Fruit fly (Drosophila melanogaster) whole organism, embryonic: ENCODE data around the gene CG6126.

ENCODE experiments used
- Adf1 ChIP-seq: fragments of 200-800 bp; sonication (Bioruptor generic); IDR thresholded peaks from 2 replicates; pipeline ENCODE4 v1.3.6; 2022; ENCODE audit warnings: missing biosample characterization, missing genetic modification characterization
- CG11456 ChIP-seq: fragments of 200-800 bp; sonication (Bioruptor generic); IDR thresholded peaks from 3 replicates; pipeline ENCODE4 v1.3.6; 2022; ENCODE audit warnings: missing biosample characterization, missing genetic modification characterization
- CG12659 ChIP-seq: fragments of 200-800 bp; sonication (Bioruptor generic); optimal IDR thresholded peaks from 3 replicates; lab custom pipeline; 2017; ENCODE audit warnings: mild to moderate bottlenecking, missing biosample characterization, missing genetic modification reagents, missing genetic modification characterization
- CG13123 ChIP-seq: fragments of 200-800 bp; sonication (Bioruptor generic); optimal IDR thresholded peaks from 2 replicates; lab custom pipeline; 2016; ENCODE audit warnings: missing biosample characterization, missing genetic modification characterization
- CG13296 ChIP-seq: fragments of 200-800 bp; sonication (Bioruptor generic); optimal IDR thresholded peaks from 3 replicates; lab custom pipeline; 2018; ENCODE audit warnings: missing biosample characterization, mild to moderate bottlenecking, missing genetic modification characterization
- CG14860 ChIP-seq: fragments of 200-800 bp; sonication (Bioruptor generic); IDR thresholded peaks from 3 replicates; pipeline ENCODE4 v1.3.6; 2022; ENCODE audit warnings: missing biosample characterization, missing genetic modification characterization; ENCODE audit not compliant: partially characterized antibody
- CG15269 ChIP-seq: fragments of 200-800 bp; sonication (Bioruptor generic); optimal IDR thresholded peaks from 2 replicates; lab custom pipeline; 2018; ENCODE audit warnings: missing biosample characterization, mild to moderate bottlenecking, missing genetic modification characterization, moderate library complexity
- CG15514 ChIP-seq: fragments of 200-800 bp; sonication (Bioruptor generic); optimal IDR thresholded peaks from 3 replicates; lab custom pipeline; 2017; ENCODE audit warnings: missing biosample characterization, missing genetic modification characterization, mild to moderate bottlenecking, moderate library complexity, missing genetic modification reagents
- CG32532 ChIP-seq: fragments of 200-800 bp; sonication (Bioruptor generic); IDR thresholded peaks from 2 replicates; pipeline ENCODE4 v1.3.6; 2022; ENCODE audit warnings: missing biosample characterization, missing genetic modification characterization
- CG4730 ChIP-seq: fragments of 200-800 bp; sonication (Bioruptor generic); IDR thresholded peaks from 2 replicates; pipeline ENCODE4 v1.3.6; 2022; ENCODE audit warnings: missing biosample characterization, missing genetic modification characterization
- CG6175 ChIP-seq: fragments of 200-800 bp; sonication (Bioruptor generic); IDR thresholded peaks from 3 replicates; pipeline ENCODE4 v1.3.6; 2022; ENCODE audit warnings: missing biosample characterization, missing genetic modification characterization
- CG6791 ChIP-seq: fragments of 200-800 bp; sonication (Bioruptor generic); IDR thresholded peaks from 3 replicates; pipeline ENCODE4 v1.3.6; 2022; ENCODE audit warnings: missing biosample characterization, missing genetic modification characterization; ENCODE audit not compliant: partially characterized antibody
- CG6813 ChIP-seq: fragments of 200-800 bp; sonication (Bioruptor generic); optimal IDR thresholded peaks from 2 replicates; lab custom pipeline; 2017; ENCODE audit warnings: missing biosample characterization, missing genetic modification characterization, mild to moderate bottlenecking, moderate library complexity, missing genetic modification reagents
- CG7372 ChIP-seq: fragments of 200-800 bp; sonication (Bioruptor generic); IDR thresholded peaks from 2 replicates; pipeline ENCODE4 v1.3.6; 2022; ENCODE audit warnings: missing biosample characterization, missing genetic modification characterization
- CG7745 ChIP-seq: fragments of 200-800 bp; sonication (Bioruptor generic); optimal IDR thresholded peaks from 2 replicates; lab custom pipeline; 2018; ENCODE audit warnings: missing biosample characterization, mild to moderate bottlenecking, missing genetic modification characterization, moderate library complexity
- CG9932 ChIP-seq: fragments of 200-800 bp; sonication (Bioruptor generic); IDR thresholded peaks from 2 replicates; pipeline ENCODE4 v1.3.6; 2022; ENCODE audit warnings: missing biosample characterization, missing genetic modification characterization
- CoRest ChIP-seq: fragments of 200-800 bp; sonication (Bioruptor generic); optimal IDR thresholded peaks from 3 replicates; lab custom pipeline; 2018; ENCODE audit warnings: missing biosample characterization, mild to moderate bottlenecking, missing genetic modification characterization, moderate library complexity
- D19A ChIP-seq: fragments of 200-800 bp; optimal IDR thresholded peaks from 3 replicates; lab custom pipeline; 2019; ENCODE audit warnings: missing biosample characterization, mild to moderate bottlenecking, missing genetic modification characterization, moderate library complexity
- Dip3 ChIP-seq: fragments of 200-800 bp; sonication (Bioruptor generic); optimal IDR thresholded peaks from 3 replicates; lab custom pipeline; 2016; ENCODE audit warnings: missing biosample characterization, missing genetic modification characterization
- Drgx ChIP-seq: fragments of 200-800 bp; sonication (Bioruptor generic); IDR thresholded peaks from 2 replicates; pipeline ENCODE4 v1.3.6; 2022; ENCODE audit warnings: missing biosample characterization, missing genetic modification characterization
- ERR ChIP-seq: fragments of 200-800 bp; sonication (Bioruptor generic); optimal IDR thresholded peaks from 2 replicates; lab custom pipeline; 2016; ENCODE audit warnings: missing biosample characterization, missing genetic modification characterization
- Fer1 ChIP-seq: fragments of 200-800 bp; sonication (Bioruptor generic); optimal IDR thresholded peaks from 2 replicates; lab custom pipeline; 2017; ENCODE audit warnings: missing biosample characterization, mild to moderate bottlenecking, missing genetic modification characterization
- HmgZ ChIP-seq: fragments of 200-800 bp; sonication (Bioruptor generic); optimal IDR thresholded peaks from 2 replicates; lab custom pipeline; 2018; ENCODE audit warnings: missing biosample characterization, mild to moderate bottlenecking, missing genetic modification characterization
- Hr78 ChIP-seq, 2 experiments: fragments of 200-800 bp in 1 of 2; fragments of >200 bp in 1 of 2; sonication (Bioruptor generic) in 1 of 2; optimal IDR thresholded peaks; 2 replicates each; lab custom pipeline; 2017 to 2019; ENCODE audit warnings: missing biosample characterization in 2 of 2, missing genetic modification characterization in 2 of 2, mild to moderate bottlenecking in 1 of 2, moderate library complexity in 1 of 2
- Kr ChIP-seq: fragments of 200-800 bp; sonication (Bioruptor generic); optimal IDR thresholded peaks from 2 replicates; lab custom pipeline; 2017; ENCODE audit warnings: missing biosample characterization, mild to moderate bottlenecking, missing genetic modification characterization
- Nf-YB ChIP-seq: fragments of 200-800 bp; sonication (Bioruptor generic); optimal IDR thresholded peaks from 3 replicates; lab custom pipeline; 2019; ENCODE audit warnings: missing biosample characterization, mild to moderate bottlenecking, missing genetic modification characterization, moderate library complexity
- Side ChIP-seq: fragments of 200-800 bp; sonication (Bioruptor generic); optimal IDR thresholded peaks from 2 replicates; lab custom pipeline; 2016; ENCODE audit warnings: missing biosample characterization, missing genetic modification characterization
- Stat92E ChIP-seq, 3 experiments: fragments of >200 bp in 2 of 3; fragments of 200-800 bp in 1 of 3; sonication (Bioruptor generic) in 1 of 3; optimal IDR thresholded peaks; 2 replicates each; lab custom pipeline; 2017 to 2019; ENCODE audit warnings: missing biosample characterization in 3 of 3, missing genetic modification characterization in 3 of 3, mild to moderate bottlenecking in 1 of 3, moderate library complexity in 1 of 3
- Taf1 ChIP-seq: fragments of 200-800 bp; sonication (Bioruptor generic); IDR thresholded peaks from 2 replicates; pipeline ENCODE4 v1.3.6; 2022; ENCODE audit warnings: missing biosample characterization, missing genetic modification characterization
- az2 ChIP-seq: fragments of 200-800 bp; sonication (Bioruptor generic); optimal IDR thresholded peaks from 3 replicates; lab custom pipeline; 2016; ENCODE audit warnings: missing biosample characterization, missing genetic modification characterization
- bigmax ChIP-seq: fragments of 200-800 bp; sonication (Bioruptor generic); optimal IDR thresholded peaks from 2 replicates; lab custom pipeline; 2018; ENCODE audit warnings: missing biosample characterization, mild to moderate bottlenecking, missing genetic modification characterization
- caup ChIP-seq: fragments of 200-800 bp; sonication (Bioruptor generic); optimal IDR thresholded peaks from 3 replicates; lab custom pipeline; 2017; ENCODE audit warnings: missing biosample characterization, mild to moderate bottlenecking, missing genetic modification characterization, moderate library complexity; ENCODE audit not compliant: severe bottlenecking
- chinmo ChIP-seq: fragments of 200-800 bp; sonication (Bioruptor generic); IDR thresholded peaks from 4 replicates; pipeline ENCODE4 v1.3.6; 2022; ENCODE audit warnings: missing biosample characterization, missing genetic modification characterization; ENCODE audit not compliant: partially characterized antibody
- cwo ChIP-seq: fragments of 200-800 bp; sonication (Bioruptor generic); optimal IDR thresholded peaks from 3 replicates; lab custom pipeline; 2017; ENCODE audit warnings: missing biosample characterization, missing genetic modification characterization, mild to moderate bottlenecking, moderate library complexity, missing genetic modification reagents
- gce ChIP-seq: fragments of 200-800 bp; sonication (Bioruptor generic); IDR thresholded peaks from 3 replicates; pipeline ENCODE4 v1.3.6; 2022; ENCODE audit warnings: missing biosample characterization, missing genetic modification characterization
- gem ChIP-seq: fragments of 200-800 bp; sonication (Bioruptor generic); optimal IDR thresholded peaks from 2 replicates; lab custom pipeline; 2019; ENCODE audit warnings: missing biosample characterization, mild to moderate bottlenecking, missing genetic modification characterization, moderate library complexity
- jigr1 ChIP-seq: fragments of 200-800 bp; sonication (Bioruptor generic); IDR thresholded peaks from 3 replicates; pipeline ENCODE4 v1.3.6; 2022; ENCODE audit warnings: missing biosample characterization, missing genetic modification characterization
- ken ChIP-seq: fragments of 200-800 bp; sonication (Bioruptor generic); IDR thresholded peaks from 3 replicates; pipeline ENCODE4 v1.3.6; 2022; ENCODE audit warnings: missing biosample characterization, missing genetic modification characterization
- lab ChIP-seq: fragments of 200-800 bp; sonication (Bioruptor generic); optimal IDR thresholded peaks from 3 replicates; lab custom pipeline; 2017; ENCODE audit warnings: missing biosample characterization, missing genetic modification characterization, mild to moderate bottlenecking, moderate library complexity, missing genetic modification reagents
- psq ChIP-seq: fragments of 200-800 bp; sonication (Bioruptor generic); optimal IDR thresholded peaks from 2 replicates; lab custom pipeline; 2017; ENCODE audit warnings: missing biosample characterization, missing genetic modification characterization
- schlank ChIP-seq: fragments of 200-800 bp; sonication (Bioruptor generic); optimal IDR thresholded peaks from 2 replicates; lab custom pipeline; 2018; ENCODE audit warnings: missing biosample characterization, mild to moderate bottlenecking, missing genetic modification characterization
- scrt ChIP-seq: fragments of 200-800 bp; sonication (Bioruptor generic); optimal IDR thresholded peaks from 2 replicates; lab custom pipeline; 2018; ENCODE audit warnings: missing biosample characterization, mild to moderate bottlenecking, missing genetic modification characterization, moderate library complexity
- sens-2 ChIP-seq: fragments of 200-800 bp; sonication (Bioruptor generic); IDR thresholded peaks from 2 replicates; pipeline ENCODE4 v1.3.6; 2022; ENCODE audit warnings: missing biosample characterization, missing genetic modification characterization
- seq ChIP-seq: fragments of 200-800 bp; sonication (Bioruptor generic); IDR thresholded peaks from 2 replicates; pipeline ENCODE4 v1.3.6; 2022; ENCODE audit warnings: missing biosample characterization, missing genetic modification characterization
- sug ChIP-seq: fragments of 200-800 bp; optimal IDR thresholded peaks from 2 replicates; lab custom pipeline; 2019; ENCODE audit warnings: missing biosample characterization, mild to moderate bottlenecking, missing genetic modification characterization, moderate library complexity
- tin ChIP-seq: fragments of 200-800 bp; sonication (Bioruptor generic); optimal IDR thresholded peaks from 3 replicates; lab custom pipeline; 2016; ENCODE audit warnings: missing biosample characterization, missing genetic modification characterization
- toy ChIP-seq: fragments of 200-800 bp; sonication (Bioruptor generic); IDR thresholded peaks from 2 replicates; pipeline ENCODE4 v1.3.6; 2022; ENCODE audit warnings: missing biosample characterization, missing genetic modification characterization
- wek ChIP-seq: fragments of 200-800 bp; sonication (Bioruptor generic); optimal IDR thresholded peaks from 3 replicates; lab custom pipeline; 2018; ENCODE audit warnings: missing biosample characterization, mild to moderate bottlenecking, missing genetic modification characterization, moderate library complexity

The CG6126 gene

DNA sequence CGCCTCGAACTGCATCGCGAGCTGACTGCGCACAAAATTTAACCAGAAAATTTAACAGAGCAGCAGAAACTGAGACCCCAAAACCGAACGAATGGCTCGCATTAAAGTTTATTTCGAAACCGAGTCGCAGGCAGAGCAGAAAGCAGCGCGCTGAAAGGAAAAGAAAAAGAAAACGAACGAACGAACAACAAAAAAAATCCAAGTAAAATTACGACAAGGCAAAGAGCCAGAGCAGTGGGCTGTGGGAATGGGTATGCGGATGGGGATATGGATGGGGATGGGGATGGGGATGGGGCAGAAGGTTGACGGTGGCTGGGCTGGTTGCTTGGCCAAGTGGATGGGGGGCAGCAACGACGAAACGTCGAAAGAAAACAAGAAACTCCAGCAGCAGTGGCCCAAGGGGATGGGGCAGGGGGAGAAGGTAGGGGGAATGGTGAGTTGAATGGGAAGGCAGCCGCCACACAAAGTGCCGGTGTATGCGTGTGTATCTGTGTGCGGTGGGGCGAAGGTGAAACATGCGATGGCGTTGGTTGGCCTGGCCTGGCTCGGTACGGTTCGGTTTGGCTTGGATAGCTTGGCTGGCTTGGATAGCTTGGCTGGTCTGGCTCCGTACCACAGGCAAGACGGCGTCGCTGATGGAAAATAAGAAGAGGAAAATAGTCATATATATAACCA, 5.4 kb upstream of the CG6126 start (continued):
- TF ChIP-seq ken (0 out of 3 replicates have a peak, but pooled peaks have one; percentile 30), CG13296 (peak; percentile 32), sug (tag; lab: Kevin White, UChicago) (peak; percentile 46), seq (GFP tag; lab: Robert Waterston, UW) (no peak), D19A (tag; lab: Kevin White, UChicago) (peak; percentile 35), scrt (peak; percentile 32), wek (GFP tag; lab: Kevin White, UChicago) (peak; percentile 3), cwo (peak; percentile 55), CG32532 (GFP tag; lab: Robert Waterston, UW) (peak; percentile 59), CG11456 (GFP tag; lab: Robert Waterston, UW) (0 out of 3 replicates have a peak, but pooled peaks have one; percentile 36), bigmax (GFP tag; lab: Kevin White, UChicago) (no peak), gem (tag; lab: Kevin White, UChicago) (peak; percentile 14), Taf1 (GFP tag; lab: Robert Waterston, UW) (peak; percentile 40; the same call in 1 of the 2 replicates), CoRest (tag; lab: Kevin White, UChicago) (peak; percentile 24), Hr78 (GFP tag; optimal IDR thresholded peaks at IDR 0.05; lab: Kevin White, UChicago) (peak in 1 of 2 experiments; percentile 95), CG4730 (GFP tag; lab: Robert Waterston, UW) (no peak), CG15269 (tag; lab: Kevin White, UChicago) (peak; percentile 10), schlank (peak; percentile 1), Fer1 (GFP tag; lab: Kevin White, UChicago) (peak; percentile 49), CG6791 (GFP tag; lab: Robert Waterston, UW) (no peak), CG7372 (GFP tag; lab: Robert Waterston, UW) (no peak), Stat92E (GFP tag; optimal IDR thresholded peaks at IDR 0.05; lab: Kevin White, UChicago) (peak in 1 of 3 experiments; percentile 20), Kr (GFP tag; lab: Kevin White, UChicago) (no peak), toy (GFP tag; lab: Robert Waterston, UW) (no peak; the same call in 1 of the 2 replicates), HmgZ (tag; lab: Kevin White, UChicago) (peak; percentile 14), CG15514 (GFP tag; lab: Kevin White, UChicago) (peak; percentile 17), lab (GFP tag; lab: Kevin White, UChicago) (peak; percentile 60), sens-2 (GFP tag; lab: Robert Waterston, UW) (no peak), Side (GFP tag; lab: Kevin White, UChicago) (no peak), jigr1 (GFP tag; lab: Robert Waterston, UW) (no peak), Adf1 (peak; percentile 86), CG13123 (GFP tag; lab: Kevin White, UChicago) (no peak), gce (GFP tag; lab: Robert Waterston, UW) (peak; percentile 43; the same call in 1 of the 3 replicates), CG6813 (peak; percentile 28), az2 (GFP tag; lab: Kevin White, UChicago) (no peak), caup (peak; percentile 28), CG7745 (peak; percentile 73), ERR (GFP tag; lab: Kevin White, UChicago) (no peak), psq (GFP tag; lab: Kevin White, UChicago) (peak; percentile 72), Nf-YB (GFP tag; lab: Kevin White, UChicago) (peak; percentile 11), CG9932 (GFP tag; lab: Robert Waterston, UW) (peak; percentile 52), CG12659 (GFP tag; lab: Kevin White, UChicago) (peak; percentile 15), tin (GFP tag; lab: Kevin White, UChicago) (no peak), Dip3 (GFP tag; lab: Kevin White, UChicago) (no peak), CG6175 (GFP tag; lab: Robert Waterston, UW) (peak; percentile 96), Drgx (GFP tag; lab: Robert Waterston, UW) (peak; percentile 90), chinmo (GFP tag; lab: Robert Waterston, UW) (peak; percentile 92), CG14860 (GFP tag; lab: Robert Waterston, UW) (0 out of 3 replicates have a peak, but pooled peaks have one; percentile 12)
